Worm (Caenorhabditis elegans): ENCODE results near the gene comt-4.

comt-4 gene

ce11 chrV:2031454-2031853, 18.5 kb downstream of the comt-4 start, which contains the start of gene hil-6:
hil-6 (minus strand) TSS chrV:2031554.
- no peak for TF ChIP-seq lin-13 (GFP tag; optimal IDR thresholded peaks at IDR 0.05)
- TF ChIP-seq elt-1 (tag; optimal IDR thresholded peaks at IDR 0.05) = no peak
- TF ChIP-seq Y55F3AM.14 (GFP tag; optimal IDR thresholded peaks at IDR 0.05) = no peak
- TF ChIP-seq unc-62 (GFP tag; optimal IDR thresholded peaks at IDR 0.05) = no peak
- no peak for TF ChIP-seq unc-39 (tag; optimal IDR thresholded peaks at IDR 0.05)
- TF ChIP-seq lin-11 (tag; optimal IDR thresholded peaks at IDR 0.05) = no peak
- no peak for TF ChIP-seq sem-4 (tag; optimal IDR thresholded peaks at IDR 0.05)
- no peak for TF ChIP-seq lsy-2 (tag; optimal IDR thresholded peaks at IDR 0.05)
- TF ChIP-seq ZK546.5 (tag; optimal IDR thresholded peaks at IDR 0.05) = no peak

ce11 chrV:2030661-2031060, 19.3 kb downstream of the comt-4 start:
- TF ChIP-seq mdl-1 (tag; optimal IDR thresholded peaks at IDR 0.05) = no peak
- TF ChIP-seq fos-1 (tag; optimal IDR thresholded peaks at IDR 0.05) = no peak

- TF ChIP-seq blmp-1 (tag; optimal IDR thresholded peaks at IDR 0.05; ENCODE audit: insufficient read depth) (no peak), nhr-23 (tag; optimal IDR thresholded peaks at IDR 0.05) (no peak), lin-39 (tag; optimal IDR thresholded peaks at IDR 0.05) (no peak), fos-1 (tag; optimal IDR thresholded peaks at IDR 0.05) (no peak), lin-11 (tag; optimal IDR thresholded peaks at IDR 0.05) (no peak), snpc-4 (tag; optimal IDR thresholded peaks at IDR 0.05) (no peak), nhr-77 (tag; optimal IDR thresholded peaks at IDR 0.05) (no peak), peb-1 (tag; optimal IDR thresholded peaks at IDR 0.05) (no peak), sma-3 (GFP tag; optimal IDR thresholded peaks at IDR 0.05) (no peak), zag-1 (tag; optimal IDR thresholded peaks at IDR 0.05) (no peak), dmd-4 (tag; optimal IDR thresholded peaks at IDR 0.05) (no peak), ztf-11 (tag; optimal IDR thresholded peaks at IDR 0.05) (no peak), mab-5 (tag; optimal IDR thresholded peaks at IDR 0.05) (no peak), ZK546.5 (tag; optimal IDR thresholded peaks at IDR 0.05) (no peak), nhr-237 (tag; optimal IDR thresholded peaks at IDR 0.05) (no peak), ceh-82 (tag; optimal IDR thresholded peaks at IDR 0.05) (no peak)
Measured at ce11 chrV:2029877-2030276, 20.1 kb downstream of the comt-4 start, which contains the start of gene F59A7.12. F59A7.12 (plus strand) TSS chrV:2030177.

- TF ChIP-seq sem-4 (tag; optimal IDR thresholded peaks at IDR 0.05) (no peak), nhr-25 (tag; optimal IDR thresholded peaks at IDR 0.05) (no peak), skn-1 (tag; optimal IDR thresholded peaks at IDR 0.05) (no peak), nhr-10 (tag; optimal IDR thresholded peaks at IDR 0.05) (no peak), unc-62 (GFP tag; optimal IDR thresholded peaks at IDR 0.05) (no peak), nhr-237 (tag; optimal IDR thresholded peaks at IDR 0.05) (no peak), egl-27 (tag; optimal IDR thresholded peaks at IDR 0.05) (no peak), elt-1 (tag; optimal IDR thresholded peaks at IDR 0.05) (no peak), lin-11 (tag; optimal IDR thresholded peaks at IDR 0.05) (no peak), ztf-1 (GFP tag; conservative IDR thresholded peaks at IDR 0.05) (no peak), nhr-23 (tag; optimal IDR thresholded peaks at IDR 0.05) (no peak), nhr-6 (tag; optimal IDR thresholded peaks at IDR 0.05) (no peak), aly-2 (tag; optimal IDR thresholded peaks at IDR 0.05) (no peak)
Measured at ce11 chrV:2027787-2028186, 22.2 kb downstream of the comt-4 start, which contains the start of gene srab-13. srab-13 (minus strand) TSS chrV:2027887.

- no peak for TF ChIP-seq egl-27 (tag; optimal IDR thresholded peaks at IDR 0.05)
- no peak for TF ChIP-seq snpc-4 (tag; optimal IDR thresholded peaks at IDR 0.05)
- no peak for TF ChIP-seq fos-1 (tag; optimal IDR thresholded peaks at IDR 0.05)
- TF ChIP-seq unc-55 (GFP tag; optimal IDR thresholded peaks at IDR 0.05) = no peak
- no peak for TF ChIP-seq ztf-4 (tag; optimal IDR thresholded peaks at IDR 0.05)
- TF ChIP-seq nhr-6 (tag; optimal IDR thresholded peaks at IDR 0.05) = no peak
Measured at ce11 chrV:2022374-2022773, 27.6 kb downstream of the comt-4 start, which contains the start of gene F59A7.5. F59A7.5 (plus strand) TSS chrV:2022674.

- TF ChIP-seq elt-1 (tag; optimal IDR thresholded peaks at IDR 0.05) (no peak), zag-1 (tag; optimal IDR thresholded peaks at IDR 0.05) (no peak), nhr-129 (tag; optimal IDR thresholded peaks at IDR 0.05) (no peak), ceh-16 (tag; optimal IDR thresholded peaks at IDR 0.05) (no peak), mdl-1 (tag; optimal IDR thresholded peaks at IDR 0.05) (no peak), sem-4 (tag; optimal IDR thresholded peaks at IDR 0.05) (no peak), dmd-4 (tag; optimal IDR thresholded peaks at IDR 0.05) (no peak), gmeb-1 (tag; optimal IDR thresholded peaks at IDR 0.05) (no peak), blmp-1 (tag; optimal IDR thresholded peaks at IDR 0.05; ENCODE audit: insufficient read depth) (no peak)
Measured at ce11 chrV:2021283-2021682, 28.7 kb downstream of the comt-4 start.

Data from whole organism, L2 larva.